Fruit fly (Drosophila melanogaster) whole organism, embryonic: ENCODE results near the gene CG14402.

Experiments
- CG10979 ChIP-seq: fragments of 200-800 bp; sonication (Bioruptor generic); optimal IDR thresholded peaks from 2 replicates; lab custom pipeline; 2018; ENCODE audit warnings: missing biosample characterization, mild to moderate bottlenecking, missing genetic modification characterization, moderate library complexity
- CG14860 ChIP-seq: fragments of 200-800 bp; sonication (Bioruptor generic); IDR thresholded peaks from 3 replicates; pipeline ENCODE4 v1.3.6; 2022; ENCODE audit warnings: missing biosample characterization, missing genetic modification characterization; ENCODE audit not compliant: partially characterized antibody
- CG15011 ChIP-seq: fragments of 200-800 bp; sonication (Bioruptor generic); optimal IDR thresholded peaks from 3 replicates; lab custom pipeline; 2018; ENCODE audit warnings: missing biosample characterization, mild to moderate bottlenecking, missing genetic modification characterization
- CG18476 ChIP-seq: fragments of 200-800 bp; sonication (Bioruptor generic); optimal IDR thresholded peaks from 2 replicates; lab custom pipeline; 2016; ENCODE audit warnings: missing biosample characterization, mild to moderate bottlenecking, missing genetic modification characterization
- CG2116 ChIP-seq: fragments of 200-800 bp; sonication (Bioruptor generic); optimal IDR thresholded peaks from 3 replicates; lab custom pipeline; 2018; ENCODE audit warnings: missing biosample characterization, mild to moderate bottlenecking, missing genetic modification characterization
- CG2875 ChIP-seq: fragments of 200-800 bp; sonication (Bioruptor generic); optimal IDR thresholded peaks from 2 replicates; lab custom pipeline; 2017; ENCODE audit warnings: missing biosample characterization, mild to moderate bottlenecking, missing genetic modification characterization, missing genetic modification reagents
- CG2889 ChIP-seq: fragments of 200-800 bp; sonication (Bioruptor generic); IDR thresholded peaks from 3 replicates; pipeline ENCODE4 v1.3.6; 2022; ENCODE audit warnings: missing biosample characterization, missing genetic modification characterization
- CG3281 ChIP-seq: fragments of 200-800 bp; sonication (Bioruptor generic); optimal IDR thresholded peaks from 3 replicates; lab custom pipeline; 2017; ENCODE audit warnings: missing biosample characterization, mild to moderate bottlenecking, missing genetic modification characterization
- CG3847 ChIP-seq: fragments of 200-800 bp; sonication (Bioruptor generic); IDR thresholded peaks from 2 replicates; pipeline ENCODE4 v1.3.6; 2022; ENCODE audit warnings: missing biosample characterization, missing genetic modification characterization
- CG6254 ChIP-seq: fragments of 200-800 bp; sonication (Bioruptor generic); optimal IDR thresholded peaks from 3 replicates; lab custom pipeline; 2017; ENCODE audit warnings: mild to moderate bottlenecking, missing biosample characterization, missing genetic modification reagents, missing genetic modification characterization
- CG7357 ChIP-seq: fragments of 200-800 bp; sonication (Bioruptor generic); IDR thresholded peaks from 3 replicates; pipeline ENCODE4 v1.3.6; 2022; ENCODE audit warnings: missing biosample characterization, missing genetic modification characterization
- CG7928 ChIP-seq: fragments of 200-800 bp; sonication (Bioruptor generic); optimal IDR thresholded peaks from 2 replicates; lab custom pipeline; 2017; ENCODE audit warnings: missing biosample characterization, mild to moderate bottlenecking, missing genetic modification characterization
- CG9876 ChIP-seq: fragments of 200-800 bp; sonication (Bioruptor generic); optimal IDR thresholded peaks from 2 replicates; lab custom pipeline; 2016; ENCODE audit warnings: missing biosample characterization, missing genetic modification characterization
- Dfd ChIP-seq, 2 experiments: fragments of >200 bp; optimal IDR thresholded peaks; 2 replicates each; lab custom pipeline; 2017; ENCODE audit warnings: missing biosample characterization in 2 of 2, missing genetic modification characterization in 2 of 2
- Dip2 ChIP-seq: fragments of 200-800 bp; sonication (Bioruptor generic); IDR thresholded peaks from 2 replicates; pipeline ENCODE4 v1.3.6; 2022; ENCODE audit warnings: missing biosample characterization, missing genetic modification characterization
- Eip74EF ChIP-seq, 2 experiments: fragments of 200-800 bp in 1 of 2; fragments of >200 bp in 1 of 2; sonication (Bioruptor generic) in 1 of 2; optimal IDR thresholded peaks; 2 replicates each; lab custom pipeline; 2017 to 2019; ENCODE audit warnings: missing biosample characterization in 2 of 2, missing genetic modification characterization in 2 of 2, mild to moderate bottlenecking in 1 of 2, moderate library complexity in 1 of 2
- GATAe ChIP-seq: fragments of 200-800 bp; sonication (Bioruptor generic); conservative IDR thresholded peaks from 2 replicates; pipeline ENCODE4 v1.3.6; 2022; ENCODE audit warnings: missing biosample characterization, missing genetic modification characterization
- Hmx ChIP-seq: fragments of 200-800 bp; sonication (Bioruptor generic); optimal IDR thresholded peaks from 2 replicates; lab custom pipeline; 2016; ENCODE audit warnings: missing biosample characterization, missing genetic modification characterization
- Hr78 ChIP-seq, 2 experiments: fragments of 200-800 bp in 1 of 2; fragments of >200 bp in 1 of 2; sonication (Bioruptor generic) in 1 of 2; optimal IDR thresholded peaks; 2 replicates each; lab custom pipeline; 2017 to 2019; ENCODE audit warnings: missing biosample characterization in 2 of 2, missing genetic modification characterization in 2 of 2, mild to moderate bottlenecking in 1 of 2, moderate library complexity in 1 of 2
- Lim3 ChIP-seq: fragments of 200-800 bp; sonication (Bioruptor generic); IDR thresholded peaks from 2 replicates; pipeline ENCODE4 v1.3.6; 2022; ENCODE audit warnings: missing biosample characterization, missing genetic modification characterization
- Mrtf ChIP-seq: fragments of 200-800 bp; sonication (Bioruptor generic); IDR thresholded peaks from 3 replicates; pipeline ENCODE4 v1.3.6; 2022; ENCODE audit warnings: missing biosample characterization, missing genetic modification characterization
- TFAM ChIP-seq: fragments of 200-800 bp; sonication (Bioruptor generic); optimal IDR thresholded peaks from 2 replicates; lab custom pipeline; 2017; ENCODE audit warnings: missing biosample characterization, missing genetic modification characterization, inconsistent platforms
- Taf1 ChIP-seq: fragments of 200-800 bp; sonication (Bioruptor generic); IDR thresholded peaks from 2 replicates; pipeline ENCODE4 v1.3.6; 2022; ENCODE audit warnings: missing biosample characterization, missing genetic modification characterization
- Vsx1 ChIP-seq: fragments of 200-800 bp; sonication (Bioruptor generic); optimal IDR thresholded peaks from 2 replicates; lab custom pipeline; 2017; ENCODE audit warnings: missing biosample characterization, mild to moderate bottlenecking, missing genetic modification characterization, missing genetic modification reagents
- Xrp1 ChIP-seq: fragments of 200-800 bp; sonication (Bioruptor generic); IDR thresholded peaks from 2 replicates; pipeline ENCODE4 v1.3.6; 2022; ENCODE audit warnings: missing biosample characterization, missing genetic modification characterization
- amos ChIP-seq: fragments of 200-800 bp; sonication (Bioruptor generic); IDR thresholded peaks from 2 replicates; pipeline ENCODE4 v1.3.6; 2022; ENCODE audit warnings: missing biosample characterization, missing genetic modification characterization; ENCODE audit not compliant: partially characterized antibody
- bbx ChIP-seq: fragments of 200-800 bp; sonication (Bioruptor generic); IDR thresholded peaks from 2 replicates; pipeline ENCODE4 v1.3.6; 2022; ENCODE audit warnings: missing biosample characterization, missing genetic modification characterization; ENCODE audit not compliant: partially characterized antibody
- bigmax ChIP-seq: fragments of 200-800 bp; sonication (Bioruptor generic); optimal IDR thresholded peaks from 2 replicates; lab custom pipeline; 2018; ENCODE audit warnings: missing biosample characterization, mild to moderate bottlenecking, missing genetic modification characterization
- br ChIP-seq: fragments of >200 bp; optimal IDR thresholded peaks from 2 replicates; lab custom pipeline; 2017
- caup ChIP-seq: fragments of 200-800 bp; sonication (Bioruptor generic); optimal IDR thresholded peaks from 3 replicates; lab custom pipeline; 2017; ENCODE audit warnings: missing biosample characterization, mild to moderate bottlenecking, missing genetic modification characterization, moderate library complexity; ENCODE audit not compliant: severe bottlenecking
- eyg ChIP-seq: fragments of 200-800 bp; sonication (Bioruptor generic); optimal IDR thresholded peaks from 3 replicates; lab custom pipeline; 2016; ENCODE audit warnings: missing biosample characterization, missing genetic modification characterization
- fd64A ChIP-seq: fragments of 200-800 bp; sonication (Bioruptor generic); optimal IDR thresholded peaks from 3 replicates; lab custom pipeline; 2018; ENCODE audit warnings: missing biosample characterization, mild to moderate bottlenecking, missing genetic modification characterization
- fd96Cb ChIP-seq: fragments of 200-800 bp; sonication (Bioruptor generic); optimal IDR thresholded peaks from 2 replicates; lab custom pipeline; 2018; ENCODE audit warnings: missing biosample characterization, mild to moderate bottlenecking, missing genetic modification characterization, moderate library complexity
- hb ChIP-seq: fragments of 200-800 bp; sonication (Bioruptor generic); IDR thresholded peaks from 3 replicates; pipeline ENCODE4 v1.3.6; 2022; ENCODE audit warnings: missing biosample characterization, missing genetic modification characterization; ENCODE audit not compliant: partially characterized antibody
- hth ChIP-seq: fragments of >200 bp; optimal IDR thresholded peaks from 2 replicates; lab custom pipeline; 2017; ENCODE audit warnings: inconsistent platforms
- ind ChIP-seq: fragments of 200-800 bp; sonication (Bioruptor generic); optimal IDR thresholded peaks from 3 replicates; lab custom pipeline; 2016; ENCODE audit warnings: missing biosample characterization, missing genetic modification characterization
- jumu ChIP-seq: fragments of 200-800 bp; sonication (Bioruptor generic); optimal IDR thresholded peaks from 3 replicates; lab custom pipeline; 2016; ENCODE audit warnings: missing biosample characterization, missing genetic modification characterization
- kay ChIP-seq: fragments of 200-800 bp; sonication (Bioruptor generic); optimal IDR thresholded peaks from 2 replicates; lab custom pipeline; 2016; ENCODE audit warnings: missing biosample characterization, missing genetic modification characterization
- org-1 ChIP-seq: fragments of 200-800 bp; sonication (Bioruptor generic); optimal IDR thresholded peaks from 2 replicates; lab custom pipeline; 2017; ENCODE audit warnings: missing biosample characterization, missing genetic modification characterization
- ranshi ChIP-seq: fragments of 200-800 bp; sonication (Bioruptor generic); IDR thresholded peaks from 2 replicates; pipeline ENCODE4 v1.3.6; 2022; ENCODE audit warnings: missing biosample characterization, missing genetic modification characterization
- rib ChIP-seq: fragments of 200-800 bp; sonication (Bioruptor generic); IDR thresholded peaks from 2 replicates; pipeline ENCODE4 v1.3.6; 2022; ENCODE audit warnings: missing biosample characterization, missing genetic modification characterization
- sens ChIP-seq: fragments of 200-800 bp; sonication (Bioruptor generic); peaks from one replicate; lab custom pipeline; 2016; ENCODE audit warnings: missing biosample characterization, missing genetic modification characterization
- sima ChIP-seq: fragments of 200-800 bp; sonication (Bioruptor generic); optimal IDR thresholded peaks from 2 replicates; lab custom pipeline; 2016; ENCODE audit warnings: missing biosample characterization, missing genetic modification characterization
- slou ChIP-seq: fragments of 200-800 bp; sonication (Bioruptor generic); optimal IDR thresholded peaks from 3 replicates; lab custom pipeline; 2016; ENCODE audit warnings: missing biosample characterization, missing genetic modification characterization
- sob ChIP-seq: fragments of 200-800 bp; sonication (Bioruptor generic); IDR thresholded peaks from 2 replicates; pipeline ENCODE4 v1.3.6; 2022; ENCODE audit warnings: missing biosample characterization, missing genetic modification characterization
- stc ChIP-seq: fragments of 200-800 bp; sonication (Bioruptor generic); IDR thresholded peaks from 2 replicates; pipeline ENCODE4 v1.3.6; 2022; ENCODE audit warnings: missing biosample characterization, missing genetic modification characterization
- tll ChIP-seq, 2 experiments: fragments of 200-800 bp in 1 of 2; fragments of >200 bp in 1 of 2; sonication (Bioruptor generic) in 1 of 2; optimal IDR thresholded peaks; 2 replicates each; lab custom pipeline; 2017 to 2019; ENCODE audit warnings: missing biosample characterization in 2 of 2, missing genetic modification characterization in 2 of 2, mild to moderate bottlenecking in 1 of 2, moderate library complexity in 1 of 2
- zen ChIP-seq: fragments of 200-800 bp; sonication (Bioruptor generic); optimal IDR thresholded peaks from 3 replicates; lab custom pipeline; 2018; ENCODE audit warnings: missing biosample characterization, mild to moderate bottlenecking, missing genetic modification characterization, moderate library complexity

CG14402 gene

dm6 chr2L:20799991-20800897 is 48.9 kb upstream of the CG14402 start (continued):
- no peak for TF ChIP-seq br (lab: Kevin White, UChicago)
- TF ChIP-seq Mrtf (GFP tag; lab: Robert Waterston, UW) = peak; percentile 69; the same call in 2 of the 3 replicates
- TF ChIP-seq CG10979 (tag; lab: Kevin White, UChicago) = peak; percentile 59
- TF ChIP-seq ranshi (GFP tag; lab: Robert Waterston, UW) = peak; percentile 83
- peak; percentile 25 for TF ChIP-seq fd96Cb (tag; lab: Kevin White, UChicago)
- no peak for TF ChIP-seq CG2875 (GFP tag; lab: Kevin White, UChicago)
- TF ChIP-seq CG7928 (GFP tag; lab: Kevin White, UChicago) = peak; percentile 47
- TF ChIP-seq CG9876 (GFP tag; lab: Kevin White, UChicago) = peak; percentile 51
- peak; percentile 77 for TF ChIP-seq ind (GFP tag; lab: Kevin White, UChicago)
- no peak for TF ChIP-seq fd64A (GFP tag; lab: Kevin White, UChicago)
- peak in 1 of 2 experiments; percentile 59 for TF ChIP-seq tll (GFP tag; optimal IDR thresholded peaks at IDR 0.05; lab: Kevin White, UChicago)
- peak; percentile 71; the same call in 2 of the 3 replicates for TF ChIP-seq CG7357 (GFP tag; lab: Robert Waterston, UW)
- no peak for TF ChIP-seq TFAM
- TF ChIP-seq stc (GFP tag; lab: Robert Waterston, UW) = peak; percentile 23; the same call in 1 of the 2 replicates
- peak; percentile 83 for TF ChIP-seq jumu (GFP tag; lab: Kevin White, UChicago)
- no peak for TF ChIP-seq bigmax (GFP tag; lab: Kevin White, UChicago)
- no peak for TF ChIP-seq Dfd (GFP tag; optimal IDR thresholded peaks at IDR 0.05; lab: Kevin White, UChicago)
- TF ChIP-seq Xrp1 = peak; percentile 82
- TF ChIP-seq CG15011 (GFP tag; lab: Kevin White, UChicago) = peak; percentile 70
- TF ChIP-seq rib (GFP tag; lab: Robert Waterston, UW) = peak; percentile 75
- peak; percentile 47 for TF ChIP-seq slou (GFP tag; lab: Kevin White, UChicago)
- no peak for TF ChIP-seq Hr78 (GFP tag; optimal IDR thresholded peaks at IDR 0.05; lab: Kevin White, UChicago)
- TF ChIP-seq zen (tag; lab: Kevin White, UChicago) = peak; percentile 62
- TF ChIP-seq hth (lab: Kevin White, UChicago) = no peak
- TF ChIP-seq Vsx1 (GFP tag; lab: Kevin White, UChicago) = peak; percentile 52
- peak; percentile 56 for TF ChIP-seq sima (GFP tag; lab: Kevin White, UChicago)
- TF ChIP-seq eyg = peak; percentile 75
- peak; percentile 7 for TF ChIP-seq CG6254 (GFP tag; lab: Kevin White, UChicago)
- peak; percentile 38 for TF ChIP-seq kay (GFP tag; lab: Kevin White, UChicago)
- TF ChIP-seq CG2116 (GFP tag; lab: Kevin White, UChicago) = peak; percentile 26
- peak; percentile 76 for TF ChIP-seq caup (GFP tag; lab: Kevin White, UChicago)
- TF ChIP-seq CG3281 = peak; percentile 83
- peak; percentile 78 for TF ChIP-seq Taf1
- no peak for TF ChIP-seq hb (GFP tag; lab: Robert Waterston, UW)
- TF ChIP-seq Eip74EF (GFP tag; optimal IDR thresholded peaks at IDR 0.05; lab: Kevin White, UChicago) = no peak
- no peak for TF ChIP-seq amos
- TF ChIP-seq org-1 (GFP tag; lab: Kevin White, UChicago) = peak; percentile 74
- 0 out of 2 replicates have a peak, but pooled peaks have one; percentile 17 for TF ChIP-seq bbx (GFP tag; lab: Robert Waterston, UW)
- TF ChIP-seq sens (GFP tag; lab: Kevin White, UChicago) = peak; percentile 93
- peak; percentile 64; the same call in 2 of the 3 replicates for TF ChIP-seq CG2889 (GFP tag; lab: Robert Waterston, UW)
- TF ChIP-seq Lim3 (GFP tag; lab: Robert Waterston, UW) = no peak
- no peak for TF ChIP-seq CG14860
- TF ChIP-seq Hmx (GFP tag; lab: Kevin White, UChicago) = no peak
- peak; percentile 76 for TF ChIP-seq sob (GFP tag; lab: Robert Waterston, UW)
- TF ChIP-seq Dip2 (GFP tag; lab: Robert Waterston, UW) = no peak
- TF ChIP-seq CG18476 (GFP tag; lab: Kevin White, UChicago) = peak; percentile 53
- TF ChIP-seq GATAe (GFP tag; lab: Robert Waterston, UW) = no peak
- peak; percentile 79 for TF ChIP-seq CG3847 (GFP tag; lab: Robert Waterston, UW)
